Fruit fly (Drosophila melanogaster) whole organism, pupa: ENCODE results near the gene pad.

Experiments
- CG13204 ChIP-seq: fragments of 200-800 bp; sonication (Bioruptor generic); optimal IDR thresholded peaks from 2 replicates; lab custom pipeline; 2018; ENCODE audit warnings: missing biosample characterization, mild to moderate bottlenecking, missing genetic modification characterization, moderate library complexity
- CG14655 ChIP-seq: fragments of 200-800 bp; sonication (Bioruptor generic); optimal IDR thresholded peaks from 3 replicates; lab custom pipeline; 2017; ENCODE audit warnings: mild to moderate bottlenecking, missing biosample characterization, missing genetic modification reagents, missing genetic modification characterization
- CG4496 ChIP-seq: fragments of 200-800 bp; sonication (Bioruptor generic); IDR thresholded peaks from 3 replicates; pipeline ENCODE4 v1.3.6; 2022; ENCODE audit warnings: missing biosample characterization, missing genetic modification characterization
- CG8301 ChIP-seq: fragments of 200-800 bp; sonication (Bioruptor generic); optimal IDR thresholded peaks from 2 replicates; lab custom pipeline; 2018; ENCODE audit warnings: missing biosample characterization, mild to moderate bottlenecking, missing genetic modification characterization
- EcR ChIP-seq: fragments of 200-800 bp; sonication (Bioruptor generic); optimal IDR thresholded peaks from 3 replicates; lab custom pipeline; 2019; ENCODE audit warnings: missing biosample characterization, missing genetic modification characterization, mild to moderate bottlenecking, moderate library complexity, missing genetic modification reagents
- Pif1A ChIP-seq: fragments of 200-800 bp; sonication (Bioruptor generic); optimal IDR thresholded peaks from 3 replicates; lab custom pipeline; 2016; ENCODE audit warnings: missing biosample characterization, missing genetic modification characterization
- Pif1B ChIP-seq: fragments of 200-800 bp; sonication (Bioruptor generic); optimal IDR thresholded peaks from 3 replicates; lab custom pipeline; 2016; ENCODE audit warnings: missing biosample characterization, missing genetic modification characterization
- rn ChIP-seq: fragments of 200-800 bp; sonication (Bioruptor generic); IDR thresholded peaks from 2 replicates; pipeline ENCODE4 v1.3.6; 2022; ENCODE audit warnings: missing biosample characterization, missing genetic modification characterization

dm6 chr3R:16355393-16355943, 13.3 kb downstream of the pad start:
- TF ChIP-seq CG13204 (GFP tag; lab: Kevin White, UChicago), result no peak
- no peak for TF ChIP-seq EcR (GFP tag; lab: Kevin White, UChicago)
- no peak for TF ChIP-seq CG8301 (tag; lab: Kevin White, UChicago)
- no peak for TF ChIP-seq CG14655 (GFP tag; lab: Kevin White, UChicago)
- no peak for TF ChIP-seq Pif1B
- no peak for TF ChIP-seq rn (GFP tag; lab: Robert Waterston, UW)
- TF ChIP-seq Pif1A, result no peak
- no peak for TF ChIP-seq CG4496 (GFP tag; lab: Robert Waterston, UW)
